Worm (Caenorhabditis elegans) whole organism, L4 larva: ENCODE data around the gene F59B10.4.

ENCODE experiments used
- F26F4.8 ChIP-seq: fragments of 200-800 bp; sonication (Bioruptor generic); conservative IDR thresholded peaks from 2 replicates; pipeline ENCODE4 v1.3.6; 2022; ENCODE audit warnings: missing genetic modification characterization, missing compliant biosample characterization
- F44E2.7 ChIP-seq: fragments of 200-800 bp; sonication (Bioruptor generic); IDR thresholded peaks from 2 replicates; pipeline ENCODE4 v2.1.2; 2022; ENCODE audit warnings: missing genetic modification characterization, missing compliant biosample characterization
- T20F7.1 ChIP-seq: fragments of 200-800 bp; sonication (Bioruptor generic); optimal IDR thresholded peaks from 2 replicates; lab custom pipeline; 2018; ENCODE audit warnings: mild to moderate bottlenecking, missing genetic modification characterization, missing compliant biosample characterization
- T26A8.4 ChIP-seq: fragments of 200-800 bp; sonication (Bioruptor generic); IDR thresholded peaks from 2 replicates; pipeline ENCODE4 v1.3.6; 2022; ENCODE audit warnings: missing genetic modification characterization, missing compliant biosample characterization
- Y105C5A.15 ChIP-seq: fragments of 200-800 bp; sonication (Bioruptor generic); IDR thresholded peaks from 2 replicates; pipeline ENCODE4 v1.3.6; 2022; ENCODE audit warnings: missing genetic modification characterization, missing compliant biosample characterization
- aha-1 ChIP-seq: fragments of 150-350 bp; peaks from one replicate; lab custom pipeline; 2014; ENCODE audit warnings: missing biosample characterization, missing genetic modification characterization
- arid-1 ChIP-seq: fragments of 200-800 bp; sonication (Bioruptor generic); conservative IDR thresholded peaks from 2 replicates; pipeline ENCODE4 v1.3.6; 2022; ENCODE audit warnings: missing genetic modification reagents, missing genetic modification characterization, missing compliant biosample characterization
- attf-4 ChIP-seq: sonication (generic microtip); optimal IDR thresholded peaks from 3 replicates; lab custom pipeline; 2017; ENCODE audit warnings: missing biosample characterization, missing genetic modification characterization
- ceh-20 ChIP-seq: fragments of 200-800 bp; sonication (Bioruptor generic); IDR thresholded peaks from 2 replicates; pipeline ENCODE4 v1.3.6; 2022; ENCODE audit warnings: missing genetic modification reagents, missing genetic modification characterization, missing compliant biosample characterization
- ceh-32 ChIP-seq: sonication (generic microtip); optimal IDR thresholded peaks from 2 replicates; lab custom pipeline; 2016; ENCODE audit warnings: mild to moderate bottlenecking, missing genetic modification characterization, missing compliant biosample characterization; ENCODE audit not compliant: poor library complexity
- daf-12 ChIP-seq: fragments of 150-350 bp; optimal IDR thresholded peaks from 2 replicates; lab custom pipeline; 2014; ENCODE audit warnings: missing biosample characterization, missing genetic modification reagents, missing genetic modification characterization
- daf-16 ChIP-seq, 3 experiments: sonication (generic microtip); optimal IDR thresholded peaks; 2 replicates each; lab custom pipeline; 2016 to 2017; ENCODE audit warnings: missing genetic modification characterization in 3 of 3, missing genetic modification reagents in 3 of 3, mild to moderate bottlenecking in 2 of 3, missing compliant biosample characterization in 2 of 3, missing biosample characterization in 1 of 3, moderate library complexity in 1 of 3
- dpl-1 ChIP-seq: fragments of 150-350 bp; optimal IDR thresholded peaks from 2 replicates; lab custom pipeline; 2014; ENCODE audit warnings: missing biosample characterization, missing genetic modification reagents, missing genetic modification characterization
- duxl-1 ChIP-seq: sonication (generic microtip); optimal IDR thresholded peaks from 2 replicates; lab custom pipeline; 2016; ENCODE audit warnings: mild to moderate bottlenecking, missing genetic modification characterization, moderate library complexity, missing compliant biosample characterization; ENCODE audit not compliant: poor library complexity
- egl-27 ChIP-seq: sonication (generic microtip); optimal IDR thresholded peaks from 3 replicates; lab custom pipeline; 2017; ENCODE audit warnings: missing biosample characterization, missing genetic modification reagents, missing genetic modification characterization
- hif-1 ChIP-seq, 2 experiments: sonication (generic microtip); optimal IDR thresholded peaks; 2 replicates each; lab custom pipeline; 2016 to 2017; ENCODE audit warnings: missing compliant biosample characterization in 2 of 2, missing genetic modification characterization in 2 of 2, missing genetic modification reagents in 2 of 2, missing genotype in 2 of 2, mild to moderate bottlenecking in 1 of 2
- hlh-11 ChIP-seq: fragments of 200-800 bp; sonication (Bioruptor generic); optimal IDR thresholded peaks from 2 replicates; lab custom pipeline; 2018; ENCODE audit warnings: mild to moderate bottlenecking, missing genetic modification characterization, missing compliant biosample characterization
- hlh-30 ChIP-seq: sonication (generic microtip); optimal IDR thresholded peaks from 2 replicates; lab custom pipeline; 2017; ENCODE audit warnings: antibody characterized with exemption, mild to moderate bottlenecking, missing genetic modification characterization, missing compliant biosample characterization; ENCODE audit not compliant: insufficient read depth
- lim-7 ChIP-seq: fragments of 200-800 bp; sonication (Bioruptor generic); IDR thresholded peaks from 2 replicates; pipeline ENCODE4 v1.3.6; 2022; ENCODE audit warnings: missing genetic modification characterization, missing compliant biosample characterization
- lin-29 ChIP-seq: fragments of 200-800 bp; sonication (Bioruptor generic); IDR thresholded peaks from 2 replicates; pipeline ENCODE4 v1.3.6; 2022; ENCODE audit warnings: missing genetic modification reagents, missing genetic modification characterization, missing compliant biosample characterization
- lir-3 ChIP-seq: sonication (generic microtip); optimal IDR thresholded peaks from 2 replicates; lab custom pipeline; 2016; ENCODE audit warnings: mild to moderate bottlenecking, missing genetic modification characterization, missing compliant biosample characterization
- mep-1 ChIP-seq: fragments of 150-350 bp; sonication (generic microtip); optimal IDR thresholded peaks from 3 replicates; lab custom pipeline; 2014; ENCODE audit warnings: missing biosample characterization, missing genetic modification characterization
- mes-2 ChIP-seq: sonication (generic microtip); optimal IDR thresholded peaks from 2 replicates; lab custom pipeline; 2016; ENCODE audit warnings: missing genotype, mild to moderate bottlenecking, missing genetic modification characterization, missing compliant biosample characterization; ENCODE audit not compliant: poor library complexity, severe bottlenecking
- mxl-3 ChIP-seq: fragments of 200-800 bp; sonication (Bioruptor generic); optimal IDR thresholded peaks from 2 replicates; lab custom pipeline; 2018; ENCODE audit warnings: mild to moderate bottlenecking, missing genetic modification characterization, missing compliant biosample characterization
- nhr-10 ChIP-seq: fragments of 150-350 bp; optimal IDR thresholded peaks from 2 replicates; lab custom pipeline; 2014; ENCODE audit warnings: missing biosample characterization, missing genetic modification characterization
- nhr-102 ChIP-seq: sonication (generic microtip); optimal IDR thresholded peaks from 2 replicates; lab custom pipeline; 2016; ENCODE audit warnings: mild to moderate bottlenecking, missing genetic modification characterization, moderate library complexity, missing compliant biosample characterization
- nhr-11 ChIP-seq: fragments of 150-350 bp; optimal IDR thresholded peaks from 2 replicates; lab custom pipeline; 2014; ENCODE audit warnings: missing biosample characterization, missing genetic modification characterization
- nhr-111 ChIP-seq: fragments of 200-800 bp; sonication (Bioruptor generic); optimal IDR thresholded peaks from 2 replicates; lab custom pipeline; 2018; ENCODE audit warnings: mild to moderate bottlenecking, missing genetic modification characterization, missing compliant biosample characterization
- nhr-28 ChIP-seq: fragments of 150-350 bp; optimal IDR thresholded peaks from 2 replicates; lab custom pipeline; 2014; ENCODE audit warnings: missing biosample characterization, missing genetic modification characterization
- nhr-42 ChIP-seq: fragments of 200-800 bp; sonication (Bioruptor generic); IDR thresholded peaks from 2 replicates; pipeline ENCODE4 v1.3.6; 2022; ENCODE audit warnings: missing genetic modification characterization, missing compliant biosample characterization
- nhr-6 ChIP-seq: fragments of 150-350 bp; optimal IDR thresholded peaks from 2 replicates; lab custom pipeline; 2014; ENCODE audit warnings: missing biosample characterization, missing genetic modification characterization
- nhr-76 ChIP-seq: fragments of 150-350 bp; optimal IDR thresholded peaks from 2 replicates; lab custom pipeline; 2014; ENCODE audit warnings: missing biosample characterization, missing genetic modification characterization
- nhr-77 ChIP-seq: fragments of 150-350 bp; optimal IDR thresholded peaks from 2 replicates; lab custom pipeline; 2014; ENCODE audit warnings: missing biosample characterization, missing genetic modification characterization
- pha-4 ChIP-seq, 2 experiments: fragments of 150-350 bp in 1 of 2; fragments of 200-800 bp in 1 of 2; sonication (Bioruptor generic) in 1 of 2; IDR thresholded peaks in 1 of 2; optimal IDR thresholded peaks in 1 of 2; 2 replicates each; pipeline versions ENCODE4 v1.3.6 to Lab custom; 2014 to 2022; ENCODE audit warnings: missing genetic modification characterization in 2 of 2, missing genetic modification reagents in 2 of 2, missing biosample characterization in 1 of 2, missing compliant biosample characterization in 1 of 2
- php-3 ChIP-seq: fragments of 200-800 bp; sonication (Bioruptor generic); IDR thresholded peaks from 2 replicates; pipeline ENCODE4 v1.3.6; 2022; ENCODE audit warnings: missing genetic modification reagents, missing genetic modification characterization, missing compliant biosample characterization
- pqm-1 ChIP-seq: sonication (generic microtip); optimal IDR thresholded peaks from 2 replicates; lab custom pipeline; 2017; ENCODE audit warnings: missing biosample characterization, missing genetic modification characterization
- rbr-2 ChIP-seq: sonication (generic microtip); optimal IDR thresholded peaks from 2 replicates; lab custom pipeline; 2016; ENCODE audit warnings: missing genotype, missing genetic modification characterization, missing compliant biosample characterization
- saeg-2 ChIP-seq: fragments of 200-800 bp; sonication (Bioruptor generic); IDR thresholded peaks from 2 replicates; pipeline ENCODE4 v1.3.6; 2022; ENCODE audit warnings: missing genetic modification reagents, missing genetic modification characterization, missing compliant biosample characterization
- set-16 ChIP-seq: fragments of 200-800 bp; sonication (Bioruptor generic); IDR thresholded peaks from 2 replicates; pipeline ENCODE4 v1.3.6; 2022; ENCODE audit warnings: missing genetic modification reagents, missing genetic modification characterization, missing compliant biosample characterization
- spr-1 ChIP-seq: sonication (generic microtip); optimal IDR thresholded peaks from 2 replicates; lab custom pipeline; 2016; ENCODE audit warnings: mild to moderate bottlenecking, missing genetic modification characterization, missing compliant biosample characterization
- tag-97 ChIP-seq: fragments of 200-800 bp; sonication (Bioruptor generic); IDR thresholded peaks from 2 replicates; pipeline ENCODE4 v1.3.6; 2022; ENCODE audit warnings: missing genetic modification characterization, missing compliant biosample characterization
- tra-1 ChIP-seq: fragments of 200-800 bp; sonication (Bioruptor generic); IDR thresholded peaks from 2 replicates; pipeline ENCODE4 v1.3.6; 2022; ENCODE audit warnings: missing genetic modification reagents, missing genetic modification characterization, missing compliant biosample characterization
- unc-39 ChIP-seq: sonication (generic microtip); optimal IDR thresholded peaks from 2 replicates; lab custom pipeline; 2017; ENCODE audit warnings: missing biosample characterization, missing genetic modification characterization
- vab-7 ChIP-seq: fragments of 200-800 bp; sonication (Bioruptor generic); IDR thresholded peaks from 2 replicates; pipeline ENCODE4 v1.3.6; 2022; ENCODE audit warnings: missing genetic modification reagents, missing genetic modification characterization, missing compliant biosample characterization
- zag-1 ChIP-seq: fragments of 150-350 bp; optimal IDR thresholded peaks from 2 replicates; lab custom pipeline; 2014; ENCODE audit warnings: missing biosample characterization, missing genetic modification characterization
- zip-11 ChIP-seq: fragments of 200-800 bp; sonication (Bioruptor generic); IDR thresholded peaks from 2 replicates; pipeline ENCODE4 v1.3.6; 2022; ENCODE audit warnings: missing genetic modification characterization, missing compliant biosample characterization
- ztf-7 ChIP-seq: fragments of 150-350 bp; optimal IDR thresholded peaks from 2 replicates; lab custom pipeline; 2014; ENCODE audit warnings: missing biosample characterization, missing genetic modification characterization

The F59B10.4 gene

ce11 chrII:10545924-10546783 is 27.2 kb upstream of the F59B10.4 start (continued):
- TF ChIP-seq hlh-30 (peak; percentile 37), hif-1 (tag; optimal IDR thresholded peaks at IDR 0.05; lab: Kevin White, UChicago) (no peak), zip-11 (GFP tag; lab: Robert Waterston, UW) (no peak), aha-1 (tag; lab: Kevin White, UChicago) (peak; percentile 98), tag-97 (no peak), ceh-32 (tag; lab: Kevin White, UChicago) (no peak), saeg-2 (GFP tag; lab: Robert Waterston, UW) (no peak), nhr-76 (no peak), zag-1 (tag; lab: Kevin White, UChicago) (no peak), daf-16 (GFP tag; optimal IDR thresholded peaks at IDR 0.05; lab: Kevin White, UChicago) (no peak), daf-16 (tag; optimal IDR thresholded peaks at IDR 0.05; lab: Kevin White, UChicago) (no peak), daf-12 (tag; lab: Kevin White, UChicago) (no peak), Y105C5A.15 (GFP tag; lab: Robert Waterston, UW) (no peak), arid-1 (GFP tag; lab: Robert Waterston, UW) (no peak), tra-1 (GFP tag; lab: Robert Waterston, UW) (peak; percentile 41; the same call in 1 of the 2 replicates), F26F4.8 (GFP tag; lab: Robert Waterston, UW) (no peak), egl-27 (tag; lab: Kevin White, UChicago) (no peak), unc-39 (no peak)

- TF ChIP-seq daf-12 (tag; lab: Kevin White, UChicago) (no peak), mxl-3 (no peak), nhr-102 (tag; lab: Kevin White, UChicago) (no peak), lim-7 (GFP tag; lab: Robert Waterston, UW) (0 out of 2 replicates have a peak, but pooled peaks have one; percentile 55), mes-2 (tag; lab: Kevin White, UChicago) (no peak), T20F7.1 (GFP tag; lab: Kevin White, UChicago) (peak; percentile 2), vab-7 (GFP tag; lab: Robert Waterston, UW) (no peak), ztf-7 (tag; lab: Kevin White, UChicago) (no peak), set-16 (no peak), nhr-11 (tag; lab: Kevin White, UChicago) (no peak), T26A8.4 (GFP tag; lab: Robert Waterston, UW) (no peak), unc-39 (no peak), nhr-10 (no peak), nhr-6 (no peak), php-3 (GFP tag; lab: Robert Waterston, UW) (no peak), mep-1 (no peak), rbr-2 (no peak), pha-4 (GFP tag; IDR thresholded peaks at IDR 0.05; lab: Robert Waterston, UW) (0 out of 2 replicates have a peak, but pooled peaks have one; percentile 27), pha-4 (tag; optimal IDR thresholded peaks at IDR 0.05; lab: Kevin White, UChicago) (no peak), nhr-77 (tag; lab: Kevin White, UChicago) (no peak), lir-3 (no peak), hif-1 (tag; optimal IDR thresholded peaks at IDR 0.05; lab: Kevin White, UChicago) (no peak), dpl-1 (GFP tag; lab: Kevin White, UChicago) (no peak), nhr-28 (tag; lab: Kevin White, UChicago) (no peak), egl-27 (tag; lab: Kevin White, UChicago) (no peak), attf-4 (no peak), duxl-1 (tag; lab: Kevin White, UChicago) (no peak), ceh-20 (GFP tag; lab: Robert Waterston, UW) (no peak; the same call in 1 of the 2 replicates), pqm-1 (tag; lab: Kevin White, UChicago) (no peak), lin-29 (GFP tag; lab: Robert Waterston, UW) (no peak), F44E2.7 (GFP tag; lab: Robert Waterston, UW) (no peak), spr-1 (tag; lab: Kevin White, UChicago) (no peak), hlh-11 (no peak), nhr-42 (GFP tag; lab: Robert Waterston, UW) (no peak), nhr-111 (GFP tag; lab: Kevin White, UChicago) (no peak), hlh-30 (no peak)
Observed at ce11 chrII:10545213-10545612, 26.3 kb upstream of the F59B10.4 start.
